Fruit fly (Drosophila melanogaster) whole organism, adult: ENCODE data around the gene wgn.

Experiments used
- CG1620 ChIP-seq: fragments of 200-800 bp; sonication (Bioruptor generic); optimal IDR thresholded peaks from 2 replicates; lab custom pipeline; 2016; ENCODE audit warnings: missing biosample characterization, missing genetic modification characterization
- CG7045 ChIP-seq: fragments of 200-800 bp; sonication (Bioruptor generic); optimal IDR thresholded peaks from 2 replicates; lab custom pipeline; 2017; ENCODE audit warnings: missing biosample characterization, mild to moderate bottlenecking, missing genetic modification characterization
- Clk ChIP-seq: fragments of 200-800 bp; sonication (Bioruptor generic); optimal IDR thresholded peaks from 2 replicates; lab custom pipeline; 2017; ENCODE audit warnings: missing biosample characterization, missing genetic modification characterization
- kay ChIP-seq: fragments of 200-800 bp; sonication (Bioruptor generic); peaks from one replicate; lab custom pipeline; 2016; ENCODE audit warnings: missing biosample characterization, missing genetic modification characterization, borderline replicate concordance
- tj ChIP-seq: fragments of 200-800 bp; sonication (Bioruptor generic); optimal IDR thresholded peaks from 3 replicates; lab custom pipeline; 2017; ENCODE audit warnings: missing biosample characterization, mild to moderate bottlenecking, missing genetic modification characterization, moderate library complexity

DNA sequence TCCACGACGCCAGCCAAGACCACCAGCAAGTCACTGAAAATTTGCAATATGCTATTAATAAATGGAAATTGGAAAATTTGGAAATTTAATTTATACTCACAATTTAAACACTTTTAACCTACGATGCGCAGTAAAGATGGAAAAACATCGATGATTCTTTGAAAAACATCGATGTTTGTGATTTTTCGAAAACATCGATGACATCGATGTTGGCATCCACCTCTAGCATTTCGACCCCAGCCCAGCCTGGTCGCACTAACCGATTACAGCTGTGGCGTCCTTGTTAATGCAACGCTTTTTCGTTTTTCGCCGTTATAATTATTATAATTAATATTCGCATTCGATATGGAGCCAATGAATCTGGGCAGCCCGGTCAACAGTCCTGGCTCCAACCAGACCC lies 13.3 kb upstream of the wgn start, which contains the start of gene Nup35:
- TF ChIP-seq kay (GFP tag; lab: Kevin White, UChicago): no peak
- no peak for TF ChIP-seq tj
- no peak for TF ChIP-seq CG7045
- TF ChIP-seq CG1620 (GFP tag; lab: Kevin White, UChicago): no peak
- no peak for TF ChIP-seq Clk (GFP tag; lab: Kevin White, UChicago)
